Worm (Caenorhabditis elegans) whole organism, late embryonic: Measurements from ENCODE around the gene Y39D8A.1.

Experiments used
- dve-1 ChIP-seq: sonication (generic microtip); optimal IDR thresholded peaks from 2 replicates; lab custom pipeline; 2017; ENCODE audit warnings: antibody characterized with exemption, mild to moderate bottlenecking, missing genetic modification characterization, missing compliant biosample characterization
- fkh-10 ChIP-seq: fragments of 150-350 bp; optimal IDR thresholded peaks from 2 replicates; lab custom pipeline; 2014; ENCODE audit warnings: missing biosample characterization, missing genetic modification reagents, missing genetic modification characterization

DNA sequence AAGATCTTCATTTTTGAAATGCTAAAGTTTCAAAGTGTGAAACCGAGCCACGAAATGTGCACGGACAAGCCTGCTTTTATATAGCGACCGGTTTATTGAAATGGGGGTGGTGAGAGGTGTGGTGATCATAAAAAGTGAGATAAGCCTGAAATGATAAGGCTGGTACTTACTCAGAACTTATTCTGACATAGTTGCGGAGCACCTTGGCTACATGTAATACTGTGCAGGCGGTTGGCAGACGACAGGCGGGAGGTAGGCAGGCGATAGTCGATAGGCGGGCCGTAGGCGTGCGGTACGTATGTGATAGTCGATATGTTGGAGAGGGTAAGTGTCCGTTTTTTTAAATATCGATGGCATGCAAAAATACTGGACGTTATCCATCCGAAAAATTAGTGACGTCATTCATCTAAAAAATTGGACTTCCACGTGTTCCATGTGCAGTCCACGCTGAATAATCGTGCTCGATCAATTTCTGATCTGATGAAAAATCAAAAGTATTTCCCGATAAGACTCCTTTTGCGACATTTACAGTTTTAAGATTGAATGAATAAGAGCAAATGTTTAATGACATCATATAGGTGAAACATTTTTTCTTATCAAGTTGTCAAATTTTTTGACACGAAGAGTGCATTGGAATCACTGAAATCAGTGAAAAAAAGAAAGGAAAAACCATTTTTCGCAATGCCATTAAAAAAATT is 727 bp upstream of the Y39D8A.1 start, which contains the start of gene irg-8:
- TF ChIP-seq fkh-10 (GFP tag; lab: Kevin White, UChicago) (no peak), dve-1 (tag; lab: Kevin White, UChicago) (no peak)
